Fruit fly (Drosophila melanogaster) whole organism, embryonic: ENCODE results near the gene CG7860.

Source experiments
- B-H2 ChIP-seq: fragments of 200-800 bp; sonication (Bioruptor generic); optimal IDR thresholded peaks from 2 replicates; lab custom pipeline; 2018; ENCODE audit warnings: missing biosample characterization, mild to moderate bottlenecking, missing genetic modification characterization
- Bteb2 ChIP-seq: fragments of 200-800 bp; sonication (Bioruptor generic); optimal IDR thresholded peaks from 2 replicates; lab custom pipeline; 2016; ENCODE audit warnings: missing biosample characterization, missing genetic modification characterization
- CG10462 ChIP-seq: fragments of 200-800 bp; sonication (Bioruptor generic); optimal IDR thresholded peaks from 2 replicates; lab custom pipeline; 2016; ENCODE audit warnings: missing biosample characterization, missing genetic modification characterization
- CG14860 ChIP-seq: fragments of 200-800 bp; sonication (Bioruptor generic); IDR thresholded peaks from 3 replicates; pipeline ENCODE4 v1.3.6; 2022; ENCODE audit warnings: missing biosample characterization, missing genetic modification characterization; ENCODE audit not compliant: partially characterized antibody
- CG18262 ChIP-seq: fragments of 200-800 bp; optimal IDR thresholded peaks from 3 replicates; lab custom pipeline; 2019; ENCODE audit warnings: missing biosample characterization, mild to moderate bottlenecking, missing genetic modification characterization, moderate library complexity
- CG2129 ChIP-seq: fragments of 200-800 bp; sonication (Bioruptor generic); IDR thresholded peaks from 2 replicates; pipeline ENCODE4 v1.3.6; 2022; ENCODE audit warnings: missing biosample characterization, missing genetic modification characterization; ENCODE audit not compliant: partially characterized antibody
- CG2889 ChIP-seq: fragments of 200-800 bp; sonication (Bioruptor generic); IDR thresholded peaks from 3 replicates; pipeline ENCODE4 v1.3.6; 2022; ENCODE audit warnings: missing biosample characterization, missing genetic modification characterization
- CG34376 ChIP-seq: fragments of 200-800 bp; sonication (Bioruptor generic); optimal IDR thresholded peaks from 2 replicates; lab custom pipeline; 2018; ENCODE audit warnings: missing biosample characterization, mild to moderate bottlenecking, missing genetic modification characterization
- CG3838 ChIP-seq: fragments of 200-800 bp; sonication (Bioruptor generic); optimal IDR thresholded peaks from 3 replicates; lab custom pipeline; 2016; ENCODE audit warnings: missing biosample characterization, missing genetic modification characterization
- CG7556 ChIP-seq: fragments of 200-800 bp; sonication (Bioruptor generic); optimal IDR thresholded peaks from 2 replicates; lab custom pipeline; 2017; ENCODE audit warnings: missing biosample characterization, mild to moderate bottlenecking, missing genetic modification characterization
- CG7745 ChIP-seq: fragments of 200-800 bp; sonication (Bioruptor generic); optimal IDR thresholded peaks from 2 replicates; lab custom pipeline; 2018; ENCODE audit warnings: missing biosample characterization, mild to moderate bottlenecking, missing genetic modification characterization, moderate library complexity
- CG9876 ChIP-seq: fragments of 200-800 bp; sonication (Bioruptor generic); optimal IDR thresholded peaks from 2 replicates; lab custom pipeline; 2016; ENCODE audit warnings: missing biosample characterization, missing genetic modification characterization
- CkIIα-i1 ChIP-seq: fragments of 200-800 bp; sonication (Bioruptor generic); IDR thresholded peaks from 2 replicates; pipeline ENCODE4 v1.3.6; 2022; ENCODE audit warnings: missing biosample characterization, missing genetic modification characterization
- Dip2 ChIP-seq: fragments of 200-800 bp; sonication (Bioruptor generic); IDR thresholded peaks from 2 replicates; pipeline ENCODE4 v1.3.6; 2022; ENCODE audit warnings: missing biosample characterization, missing genetic modification characterization
- H2.0 ChIP-seq: fragments of 200-800 bp; sonication (Bioruptor generic); IDR thresholded peaks from 2 replicates; pipeline ENCODE4 v1.3.6; 2022; ENCODE audit warnings: missing biosample characterization, missing genetic modification characterization
- HLH54F ChIP-seq: fragments of 200-800 bp; sonication (Bioruptor generic); optimal IDR thresholded peaks from 3 replicates; lab custom pipeline; 2016; ENCODE audit warnings: missing biosample characterization, missing genetic modification characterization
- Hand ChIP-seq: fragments of 200-800 bp; sonication (Bioruptor generic); optimal IDR thresholded peaks from 2 replicates; lab custom pipeline; 2017; ENCODE audit warnings: mild to moderate bottlenecking, missing biosample characterization, missing genetic modification reagents, missing genetic modification characterization
- Hr51 ChIP-seq, 2 experiments: fragments of 200-800 bp; sonication (Bioruptor generic); optimal IDR thresholded peaks; 2 replicates in 1 of 2; 3 replicates in 1 of 2; lab custom pipeline; 2016 to 2018; ENCODE audit warnings: missing biosample characterization in 2 of 2, missing genetic modification characterization in 2 of 2, mild to moderate bottlenecking in 1 of 2, moderate library complexity in 1 of 2
- Hr78 ChIP-seq, 2 experiments: fragments of 200-800 bp in 1 of 2; fragments of >200 bp in 1 of 2; sonication (Bioruptor generic) in 1 of 2; optimal IDR thresholded peaks; 2 replicates each; lab custom pipeline; 2017 to 2019; ENCODE audit warnings: missing biosample characterization in 2 of 2, missing genetic modification characterization in 2 of 2, mild to moderate bottlenecking in 1 of 2, moderate library complexity in 1 of 2
- Lhr ChIP-seq: fragments of 200-800 bp; sonication (Bioruptor generic); optimal IDR thresholded peaks from 3 replicates; lab custom pipeline; 2017; ENCODE audit warnings: mild to moderate bottlenecking, missing biosample characterization, missing genetic modification reagents, missing genetic modification characterization
- Mes4 ChIP-seq: fragments of 200-800 bp; sonication (Bioruptor generic); optimal IDR thresholded peaks from 2 replicates; lab custom pipeline; 2016; ENCODE audit warnings: missing biosample characterization, missing genetic modification characterization
- NC2α ChIP-seq: fragments of 200-800 bp; sonication (Bioruptor generic); optimal IDR thresholded peaks from 2 replicates; lab custom pipeline; 2016; ENCODE audit warnings: missing biosample characterization, missing genetic modification characterization
- NK7.1 ChIP-seq: fragments of 200-800 bp; sonication (Bioruptor generic); optimal IDR thresholded peaks from 3 replicates; lab custom pipeline; 2016; ENCODE audit warnings: missing biosample characterization, missing genetic modification characterization
- Nf-YB ChIP-seq: fragments of 200-800 bp; sonication (Bioruptor generic); optimal IDR thresholded peaks from 3 replicates; lab custom pipeline; 2019; ENCODE audit warnings: missing biosample characterization, mild to moderate bottlenecking, missing genetic modification characterization, moderate library complexity
- Pdp1 ChIP-seq, 2 experiments: fragments of 200-800 bp; sonication (Bioruptor generic); optimal IDR thresholded peaks; 3 replicates each; lab custom pipeline; 2016; ENCODE audit warnings: missing biosample characterization in 2 of 2, missing genetic modification characterization in 2 of 2, mild to moderate bottlenecking in 1 of 2, moderate library complexity in 1 of 2
- Side ChIP-seq: fragments of 200-800 bp; sonication (Bioruptor generic); optimal IDR thresholded peaks from 2 replicates; lab custom pipeline; 2016; ENCODE audit warnings: missing biosample characterization, missing genetic modification characterization
- Trl ChIP-seq, 3 experiments: fragments of >200 bp in 2 of 3; fragments of 200-800 bp in 1 of 3; sonication (Bioruptor generic) in 1 of 3; optimal IDR thresholded peaks; 2 replicates in 1 of 3; 3 replicates in 2 of 3; lab custom pipeline; 2016 to 2017; ENCODE audit warnings: missing biosample characterization in 1 of 3, missing genetic modification characterization in 1 of 3
- bsh ChIP-seq, 2 experiments: fragments of 200-800 bp; sonication (Bioruptor generic); optimal IDR thresholded peaks; 2 replicates each; lab custom pipeline; 2017 to 2018; ENCODE audit warnings: mild to moderate bottlenecking in 2 of 2, missing biosample characterization in 2 of 2, missing genetic modification characterization in 2 of 2, moderate library complexity in 1 of 2
- cas ChIP-seq: fragments of 200-800 bp; sonication (Bioruptor generic); IDR thresholded peaks from 2 replicates; pipeline ENCODE4 v1.3.6; 2022; ENCODE audit warnings: missing biosample characterization, missing genetic modification characterization
- crp ChIP-seq, 2 experiments: fragments of 200-800 bp; sonication (Bioruptor generic); optimal IDR thresholded peaks; 2 replicates in 1 of 2; 3 replicates in 1 of 2; lab custom pipeline; 2017; ENCODE audit warnings: missing biosample characterization in 2 of 2, missing genetic modification characterization in 2 of 2, mild to moderate bottlenecking in 1 of 2, moderate library complexity in 1 of 2
- cwo ChIP-seq: fragments of 200-800 bp; sonication (Bioruptor generic); optimal IDR thresholded peaks from 3 replicates; lab custom pipeline; 2017; ENCODE audit warnings: missing biosample characterization, missing genetic modification characterization, mild to moderate bottlenecking, moderate library complexity, missing genetic modification reagents
- fd64A ChIP-seq: fragments of 200-800 bp; sonication (Bioruptor generic); optimal IDR thresholded peaks from 3 replicates; lab custom pipeline; 2018; ENCODE audit warnings: missing biosample characterization, mild to moderate bottlenecking, missing genetic modification characterization
- fu2 ChIP-seq: fragments of 200-800 bp; sonication (Bioruptor generic); optimal IDR thresholded peaks from 2 replicates; lab custom pipeline; 2016; ENCODE audit warnings: missing biosample characterization, missing genetic modification characterization
- gt ChIP-seq: fragments of 200-800 bp; sonication (Bioruptor generic); IDR thresholded peaks from 2 replicates; pipeline ENCODE4 v1.3.6; 2022; ENCODE audit warnings: missing biosample characterization, missing genetic modification characterization
- hkb ChIP-seq, 2 experiments: fragments of 200-800 bp in 1 of 2; fragments of >200 bp in 1 of 2; sonication (Bioruptor generic) in 1 of 2; IDR thresholded peaks in 1 of 2; optimal IDR thresholded peaks in 1 of 2; 2 replicates each; pipeline versions ENCODE4 v1.3.6 to Lab custom; 2017 to 2022; ENCODE audit warnings: missing biosample characterization in 1 of 2, missing genetic modification characterization in 1 of 2
- inv ChIP-seq: fragments of 200-800 bp; sonication (Bioruptor generic); IDR thresholded peaks from 2 replicates; pipeline ENCODE4 v1.3.6; 2022; ENCODE audit warnings: missing biosample characterization, missing genetic modification characterization; ENCODE audit not compliant: partially characterized antibody
- jumu ChIP-seq: fragments of 200-800 bp; sonication (Bioruptor generic); optimal IDR thresholded peaks from 3 replicates; lab custom pipeline; 2016; ENCODE audit warnings: missing biosample characterization, missing genetic modification characterization
- kay ChIP-seq: fragments of 200-800 bp; sonication (Bioruptor generic); optimal IDR thresholded peaks from 2 replicates; lab custom pipeline; 2016; ENCODE audit warnings: missing biosample characterization, missing genetic modification characterization
- ken ChIP-seq: fragments of 200-800 bp; sonication (Bioruptor generic); IDR thresholded peaks from 3 replicates; pipeline ENCODE4 v1.3.6; 2022; ENCODE audit warnings: missing biosample characterization, missing genetic modification characterization
- luna ChIP-seq: fragments of 200-800 bp; sonication (Bioruptor generic); optimal IDR thresholded peaks from 2 replicates; lab custom pipeline; 2016; ENCODE audit warnings: missing biosample characterization, missing genetic modification characterization
- mam ChIP-seq: fragments of 200-800 bp; sonication (Bioruptor generic); optimal IDR thresholded peaks from 3 replicates; lab custom pipeline; 2016; ENCODE audit warnings: missing biosample characterization, missing genetic modification characterization
- pita ChIP-seq: fragments of 200-800 bp; sonication (Bioruptor generic); optimal IDR thresholded peaks from 2 replicates; lab custom pipeline; 2017; ENCODE audit warnings: missing biosample characterization, mild to moderate bottlenecking, missing genetic modification characterization
- pnt ChIP-seq: fragments of 200-800 bp; sonication (Bioruptor generic); optimal IDR thresholded peaks from 3 replicates; lab custom pipeline; 2016; ENCODE audit warnings: missing biosample characterization, missing genetic modification characterization
- row ChIP-seq: fragments of 200-800 bp; sonication (Bioruptor generic); IDR thresholded peaks from 3 replicates; pipeline ENCODE4 v1.3.6; 2022; ENCODE audit warnings: missing biosample characterization, missing genetic modification characterization
- seq ChIP-seq: fragments of 200-800 bp; sonication (Bioruptor generic); IDR thresholded peaks from 2 replicates; pipeline ENCODE4 v1.3.6; 2022; ENCODE audit warnings: missing biosample characterization, missing genetic modification characterization
- sqz ChIP-seq: fragments of 200-800 bp; sonication (Bioruptor generic); optimal IDR thresholded peaks from 3 replicates; lab custom pipeline; 2018; ENCODE audit warnings: missing biosample characterization, mild to moderate bottlenecking, missing genetic modification characterization
- wdn ChIP-seq: fragments of 200-800 bp; sonication (Bioruptor generic); IDR thresholded peaks from 2 replicates; pipeline ENCODE4 v1.3.6; 2022; ENCODE audit warnings: missing biosample characterization, missing genetic modification characterization
- zf30C ChIP-seq: fragments of 200-800 bp; sonication (Bioruptor generic); optimal IDR thresholded peaks from 3 replicates; lab custom pipeline; 2018; ENCODE audit warnings: missing biosample characterization, mild to moderate bottlenecking, missing genetic modification characterization

Gene CG7860

DNA sequence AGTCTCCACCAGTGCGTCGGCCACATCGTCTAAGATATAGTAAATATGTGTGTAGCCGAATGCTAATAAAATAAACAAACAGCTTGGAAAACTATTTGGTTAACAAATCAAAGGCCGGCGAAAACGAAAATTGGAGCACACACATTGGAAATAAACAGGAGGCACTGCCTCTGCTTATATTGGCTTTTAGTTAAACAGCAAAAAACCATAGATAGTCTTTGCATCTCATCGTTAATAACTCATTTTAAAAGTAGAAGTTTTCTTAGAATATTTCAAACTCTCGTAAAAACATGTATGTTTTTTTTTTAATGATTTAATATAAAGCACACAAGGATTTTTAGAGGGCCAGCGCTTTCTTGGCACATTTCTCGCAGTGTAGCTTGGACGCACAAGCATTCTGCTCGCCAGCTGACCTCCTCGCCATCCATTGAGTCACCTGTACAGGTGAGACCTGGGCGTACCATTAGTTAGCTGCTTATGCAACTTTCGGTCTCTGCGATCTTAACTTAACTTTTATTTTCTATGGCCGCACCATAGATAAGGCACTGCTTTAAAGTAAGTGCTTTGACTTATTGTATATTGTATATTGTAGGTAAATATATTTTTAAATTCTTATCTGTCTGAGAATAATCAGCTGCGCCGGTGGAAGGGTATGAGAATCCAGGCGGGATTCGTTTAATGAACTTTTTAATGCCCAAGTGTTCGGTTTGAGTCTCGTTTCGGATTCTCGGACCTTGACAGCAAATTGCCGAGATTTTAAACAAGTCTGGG, 23.1 kb downstream of the CG7860 start:
- no peak for TF ChIP-seq Trl (optimal IDR thresholded peaks at IDR 0.05; lab: Kevin White, UChicago)
- no peak for TF ChIP-seq Trl (GFP tag; optimal IDR thresholded peaks at IDR 0.05; lab: Kevin White, UChicago)
- no peak for TF ChIP-seq ken
- TF ChIP-seq fd64A (GFP tag; lab: Kevin White, UChicago), result no peak
- peak; percentile 1 for TF ChIP-seq mam (GFP tag; lab: Kevin White, UChicago)
- no peak for TF ChIP-seq fu2
- peak in 1 of 2 experiments; percentile 42 for TF ChIP-seq Hr78 (GFP tag; optimal IDR thresholded peaks at IDR 0.05; lab: Kevin White, UChicago)
- no peak for TF ChIP-seq NC2α (GFP tag; lab: Kevin White, UChicago)
- TF ChIP-seq B-H2 (GFP tag; lab: Kevin White, UChicago), result no peak
- TF ChIP-seq gt (GFP tag; lab: Robert Waterston, UW), result no peak
- no peak for TF ChIP-seq CG34376 (GFP tag; lab: Kevin White, UChicago)
- TF ChIP-seq Mes4 (GFP tag; lab: Kevin White, UChicago), result no peak
- TF ChIP-seq CG2129 (GFP tag; lab: Robert Waterston, UW), result no peak
- no peak for TF ChIP-seq hkb (optimal IDR thresholded peaks at IDR 0.05; lab: Kevin White, UChicago)
- TF ChIP-seq hkb (GFP tag; IDR thresholded peaks at IDR 0.05; lab: Robert Waterston, UW), result peak; percentile 60; the same call in 1 of the 2 replicates
- peak; percentile 8 for TF ChIP-seq jumu (GFP tag; lab: Kevin White, UChicago)
- TF ChIP-seq seq (GFP tag; lab: Robert Waterston, UW), result 0 out of 2 replicates have a peak, but pooled peaks have one; percentile 27
- TF ChIP-seq CkIIα-i1 (GFP tag; lab: Robert Waterston, UW), result no peak
- no peak for TF ChIP-seq HLH54F (GFP tag; lab: Kevin White, UChicago)
- TF ChIP-seq CG18262 (tag; lab: Kevin White, UChicago), result peak; percentile 16
- peak; percentile 13 for TF ChIP-seq kay
- TF ChIP-seq H2.0 (GFP tag; lab: Robert Waterston, UW), result no peak
- TF ChIP-seq cas (GFP tag; lab: Robert Waterston, UW), result no peak
- no peak for TF ChIP-seq wdn (GFP tag; lab: Robert Waterston, UW)
- TF ChIP-seq Lhr, result no peak
- peak; percentile 70 for TF ChIP-seq row (GFP tag; lab: Robert Waterston, UW)
- peak; percentile 31 for TF ChIP-seq CG7556 (GFP tag; lab: Kevin White, UChicago)
- peak; percentile 11 for TF ChIP-seq CG10462 (GFP tag; lab: Kevin White, UChicago)
- peak; percentile 31 for TF ChIP-seq pnt (GFP tag; lab: Kevin White, UChicago)
- peak; percentile 7 for TF ChIP-seq cwo
- TF ChIP-seq Hand (GFP tag; lab: Kevin White, UChicago), result peak; percentile 1
- TF ChIP-seq NK7.1 (GFP tag; lab: Kevin White, UChicago), result no peak
- peak; percentile 7 to 63 for TF ChIP-seq Hr51 (GFP tag; optimal IDR thresholded peaks at IDR 0.05; lab: Kevin White, UChicago)
- no peak for TF ChIP-seq CG7745 (tag; lab: Kevin White, UChicago)
- TF ChIP-seq pita (GFP tag; lab: Kevin White, UChicago), result no peak
- TF ChIP-seq bsh (GFP tag; optimal IDR thresholded peaks at IDR 0.05; lab: Kevin White, UChicago), result peak in 1 of 2 experiments; percentile 57
- TF ChIP-seq luna (GFP tag; lab: Kevin White, UChicago), result no peak
- TF ChIP-seq Side (GFP tag; lab: Kevin White, UChicago), result peak; percentile 7
- TF ChIP-seq CG14860, result no peak
- no peak for TF ChIP-seq CG9876 (GFP tag; lab: Kevin White, UChicago)
- TF ChIP-seq crp (GFP tag; optimal IDR thresholded peaks at IDR 0.05; lab: Kevin White, UChicago), result no peak
- peak; percentile 27 for TF ChIP-seq CG3838 (GFP tag; lab: Kevin White, UChicago)
- TF ChIP-seq Bteb2 (GFP tag; lab: Kevin White, UChicago), result no peak
- TF ChIP-seq Nf-YB (GFP tag; lab: Kevin White, UChicago), result no peak
- TF ChIP-seq inv, result no peak
- no peak for TF ChIP-seq sqz
- TF ChIP-seq CG2889 (GFP tag; lab: Robert Waterston, UW), result no peak
- TF ChIP-seq zf30C (GFP tag; lab: Kevin White, UChicago), result peak; percentile 30
- no peak for TF ChIP-seq Dip2 (GFP tag; lab: Robert Waterston, UW)
- peak; percentile 42 to 78 for TF ChIP-seq Pdp1 (GFP tag; optimal IDR thresholded peaks at IDR 0.05; lab: Kevin White, UChicago)
